Worm (Caenorhabditis elegans) whole organism, L4 larva: ENCODE measurements around the gene ent-2.

Source experiments
- ceh-28 ChIP-seq: fragments of 150-350 bp; optimal IDR thresholded peaks from 2 replicates; lab custom pipeline; 2014; ENCODE audit warnings: missing biosample characterization, missing genetic modification reagents, missing genetic modification characterization
- ces-1 ChIP-seq: fragments of 150-350 bp; sonication (generic microtip); optimal IDR thresholded peaks from 4 replicates; lab custom pipeline; 2014; ENCODE audit warnings: missing biosample characterization, missing genetic modification reagents, missing genetic modification characterization
- ztf-11 ChIP-seq: fragments of 150-350 bp; optimal IDR thresholded peaks from 2 replicates; lab custom pipeline; 2014; ENCODE audit warnings: missing biosample characterization, missing genetic modification characterization

- no peak for TF ChIP-seq ztf-11 (tag; lab: Kevin White, UChicago)
- no peak for TF ChIP-seq ces-1 (GFP tag; lab: Kevin White, UChicago)
- TF ChIP-seq ceh-28, result no peak
Observed at ce11 chrX:15593366-15593765, 7.5 kb upstream of the ent-2 start.
